Fruit fly (Drosophila melanogaster): ENCODE results near the gene CG15561.

The CG15561 gene

dm6 chr3R:31220456-31221336 is 5.0 kb upstream of the CG15561 start, which contains the start of gene CG12054 (continued):
- TF ChIP-seq CG6854 (GFP tag; optimal IDR thresholded peaks at IDR 0.05) (no peak), net (GFP tag; optimal IDR thresholded peaks at IDR 0.05) (no peak), Smox (GFP tag; optimal IDR thresholded peaks at IDR 0.05) (no peak), Hr38 (GFP tag; optimal IDR thresholded peaks at IDR 0.05) (no peak), CG8119 (GFP tag; IDR thresholded peaks at IDR 0.05) (no peak), OdsH (GFP tag; optimal IDR thresholded peaks at IDR 0.05) (peak; percentile 12), dsx (GFP tag; optimal IDR thresholded peaks at IDR 0.05; ENCODE audit: poor library complexity, severe bottlenecking) (no peak), CG11762 (GFP tag; optimal IDR thresholded peaks at IDR 0.05; ENCODE audit: insufficient read depth) (no peak), achi (GFP tag; optimal IDR thresholded peaks at IDR 0.05) (no peak), Met (GFP tag; optimal IDR thresholded peaks at IDR 0.05) (no peak), CG3032 (tag; optimal IDR thresholded peaks at IDR 0.05) (no peak), salr (GFP tag; optimal IDR thresholded peaks at IDR 0.05) (no peak), dac (GFP tag; optimal IDR thresholded peaks at IDR 0.05) (no peak), CG9139 (GFP tag; optimal IDR thresholded peaks at IDR 0.05) (no peak), topi (GFP tag; optimal IDR thresholded peaks at IDR 0.05) (peak; percentile 18), CG8319 (GFP tag; optimal IDR thresholded peaks at IDR 0.05) (no peak), Sox102F (GFP tag; optimal IDR thresholded peaks at IDR 0.05) (no peak), CG6163 (GFP tag; IDR thresholded peaks at IDR 0.05) (no peak), CG7368 (GFP tag; optimal IDR thresholded peaks at IDR 0.05) (no peak), lz (GFP tag; optimal IDR thresholded peaks at IDR 0.05) (no peak), svp (GFP tag) (peak; percentile 34), Sox14 (GFP tag; optimal IDR thresholded peaks at IDR 0.05) (no peak), Hr4 (GFP tag; optimal IDR thresholded peaks at IDR 0.05) (no peak), fd85E (GFP tag; optimal IDR thresholded peaks at IDR 0.05) (no peak)

- TF ChIP-seq ss (GFP tag; optimal IDR thresholded peaks at IDR 0.05) (peak in 1 of 2 experiments; percentile 59), CG7368 (GFP tag; optimal IDR thresholded peaks at IDR 0.05) (no peak), Sox14 (GFP tag; optimal IDR thresholded peaks at IDR 0.05) (peak; percentile 20), CG1621 (tag; optimal IDR thresholded peaks at IDR 0.05) (peak; percentile 1), dsx (GFP tag; optimal IDR thresholded peaks at IDR 0.05; ENCODE audit: poor library complexity, severe bottlenecking) (peak; percentile 94), fd85E (GFP tag; optimal IDR thresholded peaks at IDR 0.05) (no peak), CG6854 (GFP tag; optimal IDR thresholded peaks at IDR 0.05) (peak; percentile 85), Sox102F (GFP tag; optimal IDR thresholded peaks at IDR 0.05) (no peak), CG10631 (GFP tag; optimal IDR thresholded peaks at IDR 0.05) (no peak), fd59A (GFP tag; optimal IDR thresholded peaks at IDR 0.05) (no peak), CG3032 (tag; optimal IDR thresholded peaks at IDR 0.05) (peak; percentile 9), topi (GFP tag; optimal IDR thresholded peaks at IDR 0.05) (no peak), salr (GFP tag; optimal IDR thresholded peaks at IDR 0.05) (no peak), Hr39 (GFP tag; optimal IDR thresholded peaks at IDR 0.05) (no peak), Ets96B (tag; optimal IDR thresholded peaks at IDR 0.05) (peak; percentile 26), cyc (GFP tag; optimal IDR thresholded peaks at IDR 0.05) (no peak), Lpt (GFP tag; optimal IDR thresholded peaks at IDR 0.05) (no peak), vri (GFP tag; optimal IDR thresholded peaks at IDR 0.05) (peak; percentile 99), CG11902 (GFP tag; optimal IDR thresholded peaks at IDR 0.05) (no peak), Met (GFP tag; optimal IDR thresholded peaks at IDR 0.05) (no peak), Gug (GFP tag; IDR thresholded peaks at IDR 0.05) (no peak), CG6163 (GFP tag; IDR thresholded peaks at IDR 0.05) (no peak), CG3919 (GFP tag; optimal IDR thresholded peaks at IDR 0.05) (peak; percentile 19), CG8319 (GFP tag; optimal IDR thresholded peaks at IDR 0.05) (no peak), eg (GFP tag; IDR thresholded peaks at IDR 0.05) (no peak), CG15336 (GFP tag; IDR thresholded peaks at IDR 0.05) (no peak), CG4318 (GFP tag; optimal IDR thresholded peaks at IDR 0.05) (no peak), lz (GFP tag; optimal IDR thresholded peaks at IDR 0.05) (no peak), CG11294 (GFP tag; IDR thresholded peaks at IDR 0.05) (no peak), pdm3 (GFP tag; optimal IDR thresholded peaks at IDR 0.05) (no peak), CG34406 (GFP tag; optimal IDR thresholded peaks at IDR 0.05) (no peak), Hr38 (GFP tag; optimal IDR thresholded peaks at IDR 0.05) (no peak), CG11762 (GFP tag; optimal IDR thresholded peaks at IDR 0.05; ENCODE audit: insufficient read depth) (no peak), Eip78C (GFP tag) (peak; percentile 73), esn (GFP tag; optimal IDR thresholded peaks at IDR 0.05) (peak; percentile 3), Smox (GFP tag; optimal IDR thresholded peaks at IDR 0.05) (no peak), Hr4 (GFP tag; optimal IDR thresholded peaks at IDR 0.05) (no peak)
Observed at dm6 chr3R:31218997-31219992, 3.6 kb upstream of the CG15561 start, which contains the start of gene ATPsynC. ATPsynC (minus strand) TSS chr3R:31219630.

All from whole organism, prepupa.